Worm (Caenorhabditis elegans) whole organism, young adult: ENCODE results near the gene W09G12.9.

Source experiments
- B0019.2 ChIP-seq: fragments of 200-800 bp; sonication (Bioruptor generic); conservative IDR thresholded peaks from 2 replicates; pipeline ENCODE4 v1.3.6; 2022; ENCODE audit warnings: missing genetic modification reagents, missing genetic modification characterization, missing compliant biosample characterization
- B0035.1 ChIP-seq: sonication (generic microtip); optimal IDR thresholded peaks from 2 replicates; lab custom pipeline; 2016; ENCODE audit warnings: missing genetic modification characterization, mild to moderate bottlenecking, missing compliant biosample characterization, missing genotype, missing genetic modification reagents
- C17E4.6 ChIP-seq: fragments of 200-800 bp; sonication (Bioruptor generic); IDR thresholded peaks from 2 replicates; pipeline ENCODE4 v1.3.6; 2022; ENCODE audit warnings: missing genetic modification reagents, missing genetic modification characterization, missing compliant biosample characterization
- F37B4.10 ChIP-seq: fragments of 200-800 bp; sonication (Bioruptor generic); IDR thresholded peaks from 2 replicates; pipeline ENCODE4 v1.3.6; 2022; ENCODE audit warnings: missing genetic modification characterization, missing compliant biosample characterization
- K11D2.4 ChIP-seq: fragments of 200-800 bp; sonication (Bioruptor generic); IDR thresholded peaks from 2 replicates; pipeline ENCODE4 v1.3.6; 2022; ENCODE audit warnings: missing genetic modification reagents, missing genetic modification characterization, missing compliant biosample characterization
- Y53F4B.3 ChIP-seq: fragments of 200-800 bp; sonication (Bioruptor generic); IDR thresholded peaks from 2 replicates; pipeline ENCODE4 v1.3.6; 2022; ENCODE audit warnings: missing genetic modification reagents, missing genetic modification characterization, missing compliant biosample characterization
- Y53G8AR.9 ChIP-seq: fragments of 200-800 bp; sonication (Bioruptor generic); conservative IDR thresholded peaks from 2 replicates; pipeline ENCODE4 v1.3.6; 2022; ENCODE audit warnings: missing genetic modification reagents, missing genetic modification characterization, missing compliant biosample characterization
- Y67H2A.10 ChIP-seq: fragments of 200-800 bp; sonication (Bioruptor generic); conservative IDR thresholded peaks from 2 replicates; pipeline ENCODE4 v1.3.6; 2022; ENCODE audit warnings: missing genetic modification reagents, missing genetic modification characterization, missing compliant biosample characterization
- aptf-2 ChIP-seq: fragments of 200-800 bp; sonication (Bioruptor generic); conservative IDR thresholded peaks from 2 replicates; pipeline ENCODE4 v1.3.6; 2022; ENCODE audit warnings: missing genetic modification reagents, missing genetic modification characterization, missing compliant biosample characterization
- atf-7 ChIP-seq: sonication (generic microtip); optimal IDR thresholded peaks from 2 replicates; lab custom pipeline; 2017; ENCODE audit warnings: mild to moderate bottlenecking, missing genetic modification characterization, missing compliant biosample characterization
- athp-1 ChIP-seq: sonication (generic microtip); optimal IDR thresholded peaks from 2 replicates; lab custom pipeline; 2017; ENCODE audit warnings: mild to moderate bottlenecking, missing genetic modification characterization, missing compliant biosample characterization
- attf-3 ChIP-seq: fragments of 200-800 bp; sonication (Bioruptor generic); conservative IDR thresholded peaks from 2 replicates; pipeline ENCODE4 v1.3.6; 2022; ENCODE audit warnings: missing genetic modification reagents, missing genetic modification characterization, missing compliant biosample characterization
- cebp-2 ChIP-seq: fragments of 200-800 bp; sonication (Bioruptor generic); IDR thresholded peaks from 2 replicates; pipeline ENCODE4 v1.3.6; 2022; ENCODE audit warnings: missing genetic modification characterization, missing compliant biosample characterization
- ceh-100 ChIP-seq: fragments of 200-800 bp; sonication (Bioruptor generic); IDR thresholded peaks from 2 replicates; pipeline ENCODE4 v1.3.6; 2022; ENCODE audit warnings: missing genetic modification reagents, missing genetic modification characterization, missing compliant biosample characterization
- ceh-58 ChIP-seq: fragments of 200-800 bp; sonication (Bioruptor generic); IDR thresholded peaks from 2 replicates; pipeline ENCODE4 v1.3.6; 2022; ENCODE audit warnings: missing genetic modification characterization, missing compliant biosample characterization
- chd-7 ChIP-seq: sonication (generic microtip); optimal IDR thresholded peaks from 2 replicates; lab custom pipeline; 2016; ENCODE audit warnings: mild to moderate bottlenecking, missing genetic modification characterization, moderate library complexity, missing compliant biosample characterization
- die-1 ChIP-seq: sonication (generic microtip); optimal IDR thresholded peaks from 2 replicates; lab custom pipeline; 2016; ENCODE audit warnings: missing genotype, mild to moderate bottlenecking, missing genetic modification characterization, missing compliant biosample characterization
- egrh-3 ChIP-seq: fragments of 200-800 bp; sonication (Bioruptor generic); IDR thresholded peaks from 2 replicates; pipeline ENCODE4 v1.3.6; 2022; ENCODE audit warnings: missing genetic modification reagents, missing genetic modification characterization, missing compliant biosample characterization
- hlh-12 ChIP-seq: sonication (generic microtip); optimal IDR thresholded peaks from 2 replicates; lab custom pipeline; 2016; ENCODE audit warnings: missing genetic modification characterization, missing compliant biosample characterization
- hmg-1.2 ChIP-seq: fragments of 200-800 bp; sonication (Bioruptor generic); IDR thresholded peaks from 2 replicates; pipeline ENCODE4 v1.3.6; 2022; ENCODE audit warnings: missing genetic modification reagents, missing genetic modification characterization, missing compliant biosample characterization
- hmg-20 ChIP-seq: fragments of 200-800 bp; sonication (Bioruptor generic); IDR thresholded peaks from 2 replicates; pipeline ENCODE4 v1.3.6; 2022; ENCODE audit warnings: missing genetic modification reagents, missing genetic modification characterization, missing compliant biosample characterization
- lin-35 ChIP-seq, 3 experiments: fragments of 150-350 bp in 2 of 3; sonication (generic microtip) in 1 of 3; optimal IDR thresholded peaks; 2 replicates each; lab custom pipeline; 2014 to 2018; ENCODE audit warnings: missing biosample characterization in 3 of 3, missing genetic modification characterization in 3 of 3, missing genetic modification reagents in 3 of 3
- lin-54 ChIP-seq: fragments of 200-800 bp; sonication (Bioruptor generic); optimal IDR thresholded peaks from 2 replicates; lab custom pipeline; 2018; ENCODE audit warnings: mild to moderate bottlenecking, missing genetic modification characterization, missing compliant biosample characterization
- mel-28 ChIP-seq: sonication (generic microtip); optimal IDR thresholded peaks from 2 replicates; lab custom pipeline; 2016; ENCODE audit warnings: borderline replicate concordance, mild to moderate bottlenecking, missing genetic modification characterization, missing compliant biosample characterization
- mes-4 ChIP-seq: sonication (generic microtip); optimal IDR thresholded peaks from 2 replicates; lab custom pipeline; 2016; ENCODE audit warnings: missing genotype, missing genetic modification characterization, missing compliant biosample characterization
- nfya-1 ChIP-seq: sonication (generic microtip); optimal IDR thresholded peaks from 2 replicates; lab custom pipeline; 2017; ENCODE audit warnings: antibody characterized with exemption, missing compliant biosample characterization, missing genetic modification characterization, borderline replicate concordance; ENCODE audit not compliant: insufficient read depth
- nhr-179 ChIP-seq: sonication (generic microtip); optimal IDR thresholded peaks from 2 replicates; lab custom pipeline; 2016; ENCODE audit warnings: mild to moderate bottlenecking, missing genetic modification characterization, missing compliant biosample characterization
- nhr-90 ChIP-seq: sonication (generic microtip); optimal IDR thresholded peaks from 2 replicates; lab custom pipeline; 2016; ENCODE audit warnings: missing genotype, mild to moderate bottlenecking, missing genetic modification characterization, missing compliant biosample characterization
- pha-4 ChIP-seq: fragments of 150-350 bp; sonication (generic microtip); optimal IDR thresholded peaks from 2 replicates; lab custom pipeline; 2014; ENCODE audit warnings: missing biosample characterization, missing genetic modification reagents, missing genetic modification characterization
- rcor-1 ChIP-seq: fragments of 200-800 bp; sonication (Bioruptor generic); IDR thresholded peaks from 2 replicates; pipeline ENCODE4 v1.3.6; 2022; ENCODE audit warnings: missing genetic modification reagents, missing genetic modification characterization, missing compliant biosample characterization
- sdz-38 ChIP-seq: sonication (generic microtip); optimal IDR thresholded peaks from 2 replicates; lab custom pipeline; 2016; ENCODE audit warnings: missing genotype, missing genetic modification characterization, missing compliant biosample characterization
- snpc-1.1 ChIP-seq: sonication (generic microtip); optimal IDR thresholded peaks from 2 replicates; lab custom pipeline; 2017; ENCODE audit warnings: missing genetic modification characterization, mild to moderate bottlenecking, missing compliant biosample characterization, antibody characterized with exemption, moderate library complexity, missing genotype, missing genetic modification reagents; ENCODE audit not compliant: insufficient read depth
- snpc-3.4 ChIP-seq: sonication (generic microtip); optimal IDR thresholded peaks from 2 replicates; lab custom pipeline; 2017; ENCODE audit warnings: missing genetic modification characterization, mild to moderate bottlenecking, missing compliant biosample characterization, antibody characterized with exemption, moderate library complexity, missing genotype, missing genetic modification reagents
- snpc-4 ChIP-seq, 5 experiments: fragments of 150-350 bp in 1 of 5; sonication (generic microtip) in 4 of 5; optimal IDR thresholded peaks; 2 replicates each; lab custom pipeline; 2014 to 2018; ENCODE audit warnings: missing genetic modification characterization in 5 of 5, missing biosample characterization in 3 of 5, antibody characterized with exemption in 2 of 5, mild to moderate bottlenecking in 2 of 5, missing compliant biosample characterization in 2 of 5, missing genotype in 2 of 5, moderate library complexity in 2 of 5, missing genetic modification reagents in 1 of 5
- ztf-18 ChIP-seq: sonication (generic microtip); optimal IDR thresholded peaks from 2 replicates; lab custom pipeline; 2016; ENCODE audit warnings: missing genotype, mild to moderate bottlenecking, missing genetic modification characterization, missing compliant biosample characterization
- ztf-26 ChIP-seq: sonication (generic microtip); optimal IDR thresholded peaks from 2 replicates; lab custom pipeline; 2017; ENCODE audit warnings: missing genetic modification characterization, missing compliant biosample characterization
- ztf-28 ChIP-seq: fragments of 200-800 bp; sonication (Bioruptor generic); IDR thresholded peaks from 2 replicates; pipeline ENCODE4 v1.3.6; 2022; ENCODE audit warnings: missing genetic modification reagents, missing genetic modification characterization, missing compliant biosample characterization

Gene W09G12.9

ce11 chrIV:1211902-1212301 lies 4.5 kb upstream of the W09G12.9 start (continued):
- TF ChIP-seq mel-28 (tag; lab: Kevin White, UChicago), result no peak
- no peak for TF ChIP-seq chd-7 (tag; lab: Kevin White, UChicago)
- no peak for TF ChIP-seq ztf-26 (tag; lab: Kevin White, UChicago)
- no peak for TF ChIP-seq nhr-179 (tag; lab: Kevin White, UChicago)
- TF ChIP-seq lin-54 (GFP tag; lab: Kevin White, UChicago), result no peak
- TF ChIP-seq lin-35 (GFP tag; optimal IDR thresholded peaks at IDR 0.05; lab: Kevin White, UChicago), result no peak
- TF ChIP-seq egrh-3 (GFP tag; lab: Robert Waterston, UW), result 0 out of 2 replicates have a peak, but pooled peaks have one; percentile 23
- TF ChIP-seq ceh-58 (GFP tag; lab: Robert Waterston, UW), result no peak
- no peak for TF ChIP-seq snpc-4 (GFP tag; optimal IDR thresholded peaks at IDR 0.05; lab: Kevin White, UChicago)
- peak in 1 of 4 experiments; percentile 81 for TF ChIP-seq snpc-4 (tag; optimal IDR thresholded peaks at IDR 0.05; lab: Kevin White, UChicago)

DNA sequence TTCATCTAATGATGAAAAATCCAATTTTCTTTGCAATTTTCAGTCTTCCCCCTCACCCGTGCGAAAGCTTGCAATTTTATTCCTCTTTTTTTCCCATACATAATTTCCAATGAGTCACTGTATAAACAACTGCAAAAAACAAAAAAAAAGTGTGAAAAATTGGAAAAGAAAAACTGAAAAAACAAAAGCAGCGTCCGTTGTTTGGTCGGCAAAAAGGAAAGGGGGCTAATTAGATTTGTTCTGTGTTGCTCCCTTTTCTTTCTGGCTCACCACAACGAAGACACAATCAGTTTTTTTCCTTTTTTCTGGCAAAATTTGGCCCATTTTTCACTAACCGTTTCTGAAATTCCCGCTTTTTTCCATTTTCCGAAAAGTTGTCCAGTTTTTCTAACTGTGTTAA lies 4.0 kb upstream of the W09G12.9 start:
- TF ChIP-seq snpc-1.1 (tag; lab: Kevin White, UChicago) (no peak), Y53F4B.3 (GFP tag; lab: Robert Waterston, UW) (no peak), lin-54 (GFP tag; lab: Kevin White, UChicago) (no peak), hmg-1.2 (GFP tag; lab: Robert Waterston, UW) (no peak), ztf-18 (tag; lab: Kevin White, UChicago) (no peak), B0035.1 (tag; lab: Kevin White, UChicago) (no peak), ztf-28 (GFP tag; lab: Robert Waterston, UW) (no peak), Y53G8AR.9 (no peak), attf-3 (GFP tag; lab: Robert Waterston, UW) (no peak), aptf-2 (no peak), cebp-2 (GFP tag; lab: Robert Waterston, UW) (no peak), nhr-90 (tag; lab: Kevin White, UChicago) (no peak), F37B4.10 (no peak)

ce11 chrIV:1213192-1213591 lies 3.2 kb upstream of the W09G12.9 start:
- TF ChIP-seq hlh-12 (tag; lab: Kevin White, UChicago), result no peak
- TF ChIP-seq mel-28 (tag; lab: Kevin White, UChicago), result no peak
- no peak for TF ChIP-seq egrh-3 (GFP tag; lab: Robert Waterston, UW)
- no peak for TF ChIP-seq K11D2.4 (GFP tag; lab: Robert Waterston, UW)
- TF ChIP-seq pha-4 (tag; lab: Kevin White, UChicago), result no peak
- no peak for TF ChIP-seq C17E4.6
- no peak for TF ChIP-seq B0019.2 (GFP tag; lab: Robert Waterston, UW)
- no peak for TF ChIP-seq atf-7 (tag; lab: Kevin White, UChicago)
- no peak for TF ChIP-seq snpc-3.4 (tag; lab: Kevin White, UChicago)
- TF ChIP-seq die-1 (tag; lab: Kevin White, UChicago), result no peak
- TF ChIP-seq nhr-179 (tag; lab: Kevin White, UChicago), result no peak
- no peak for TF ChIP-seq Y67H2A.10 (GFP tag; lab: Robert Waterston, UW)
- no peak for TF ChIP-seq ceh-100 (GFP tag; lab: Robert Waterston, UW)
- no peak for TF ChIP-seq sdz-38
- TF ChIP-seq rcor-1 (GFP tag; lab: Robert Waterston, UW), result no peak
- no peak for TF ChIP-seq hmg-20
- no peak for TF ChIP-seq mes-4 (tag; lab: Kevin White, UChicago)
- TF ChIP-seq athp-1, result no peak
- no peak for TF ChIP-seq nfya-1 (tag; lab: Kevin White, UChicago)
- TF ChIP-seq ceh-58 (GFP tag; lab: Robert Waterston, UW), result no peak
